Fruit fly (Drosophila melanogaster) whole organism, embryonic: ENCODE results near the gene Polr3E.

ENCODE experiments used
- Awh ChIP-seq: fragments of 200-800 bp; sonication (Bioruptor generic); IDR thresholded peaks from 2 replicates; pipeline ENCODE4, ENCODE4 v1.3.6; 2022; ENCODE audit warnings: missing biosample characterization, missing genetic modification characterization
- CG10209 ChIP-seq: fragments of 200-800 bp; sonication (Bioruptor generic); optimal IDR thresholded peaks from 3 replicates; lab custom pipeline; 2017; ENCODE audit warnings: missing biosample characterization, mild to moderate bottlenecking, missing genetic modification characterization, missing genetic modification reagents
- CG10274 ChIP-seq: fragments of 200-800 bp; sonication (Bioruptor generic); optimal IDR thresholded peaks from 3 replicates; lab custom pipeline; 2017; ENCODE audit warnings: missing biosample characterization, mild to moderate bottlenecking, missing genetic modification characterization
- CG10366 ChIP-seq: fragments of 200-800 bp; sonication (Bioruptor generic); IDR thresholded peaks from 2 replicates; pipeline ENCODE4 v1.3.6; 2022; ENCODE audit warnings: missing biosample characterization, missing genetic modification characterization
- CG10654 ChIP-seq: fragments of 200-800 bp; sonication (Bioruptor generic); optimal IDR thresholded peaks from 2 replicates; lab custom pipeline; 2016; ENCODE audit warnings: missing biosample characterization, missing genetic modification characterization
- CG10959 ChIP-seq: fragments of 200-800 bp; sonication (Bioruptor generic); IDR thresholded peaks from 2 replicates; pipeline ENCODE4 v1.3.6; 2022; ENCODE audit warnings: missing biosample characterization, missing genetic modification characterization
- CG11247 ChIP-seq: fragments of 200-800 bp; sonication (Bioruptor generic); IDR thresholded peaks from 2 replicates; pipeline ENCODE4 v1.3.6; 2022; ENCODE audit warnings: missing biosample characterization, missing genetic modification characterization
- CG14860 ChIP-seq: fragments of 200-800 bp; sonication (Bioruptor generic); IDR thresholded peaks from 3 replicates; pipeline ENCODE4 v1.3.6; 2022; ENCODE audit warnings: missing biosample characterization, missing genetic modification characterization; ENCODE audit not compliant: partially characterized antibody
- CG17612 ChIP-seq: fragments of 200-800 bp; sonication (Bioruptor generic); IDR thresholded peaks from 2 replicates; pipeline ENCODE4 v1.3.6; 2022; ENCODE audit warnings: missing biosample characterization, missing genetic modification characterization
- CG1832 ChIP-seq: fragments of 200-800 bp; sonication (Bioruptor generic); optimal IDR thresholded peaks from 2 replicates; lab custom pipeline; 2017; ENCODE audit warnings: missing biosample characterization, mild to moderate bottlenecking, missing genetic modification characterization, inconsistent platforms
- CG30020 ChIP-seq: fragments of 200-800 bp; optimal IDR thresholded peaks from 2 replicates; lab custom pipeline; 2019; ENCODE audit warnings: missing biosample characterization, mild to moderate bottlenecking, missing genetic modification characterization, moderate library complexity
- CG30403 ChIP-seq: fragments of 200-800 bp; sonication (Bioruptor generic); optimal IDR thresholded peaks from 3 replicates; lab custom pipeline; 2016; ENCODE audit warnings: missing biosample characterization, missing genetic modification characterization
- CG31224 ChIP-seq: fragments of 200-800 bp; sonication (Bioruptor generic); IDR thresholded peaks from 2 replicates; pipeline ENCODE4 v1.3.6; 2022; ENCODE audit warnings: missing biosample characterization, missing genetic modification characterization
- CG32532 ChIP-seq: fragments of 200-800 bp; sonication (Bioruptor generic); IDR thresholded peaks from 2 replicates; pipeline ENCODE4 v1.3.6; 2022; ENCODE audit warnings: missing biosample characterization, missing genetic modification characterization
- CG34422 ChIP-seq: fragments of 200-800 bp; sonication (Bioruptor generic); IDR thresholded peaks from 3 replicates; pipeline ENCODE4 v1.3.6; 2022; ENCODE audit warnings: missing biosample characterization, missing genetic modification characterization
- CG3838 ChIP-seq: fragments of 200-800 bp; sonication (Bioruptor generic); optimal IDR thresholded peaks from 3 replicates; lab custom pipeline; 2016; ENCODE audit warnings: missing biosample characterization, missing genetic modification characterization
- CG6683 ChIP-seq: fragments of 200-800 bp; sonication (Bioruptor generic); optimal IDR thresholded peaks from 2 replicates; lab custom pipeline; 2017; ENCODE audit warnings: missing biosample characterization, mild to moderate bottlenecking, missing genetic modification characterization, missing genetic modification reagents
- CG8281 ChIP-seq: fragments of 200-800 bp; sonication (Bioruptor generic); optimal IDR thresholded peaks from 2 replicates; lab custom pipeline; 2018; ENCODE audit warnings: missing biosample characterization, mild to moderate bottlenecking, missing genetic modification characterization, moderate library complexity
- CG9817 ChIP-seq: fragments of 200-800 bp; sonication (Bioruptor generic); optimal IDR thresholded peaks from 2 replicates; lab custom pipeline; 2018; ENCODE audit warnings: missing biosample characterization, mild to moderate bottlenecking, missing genetic modification characterization, moderate library complexity
- CHES-1-like ChIP-seq: fragments of 200-800 bp; sonication (Bioruptor generic); optimal IDR thresholded peaks from 2 replicates; lab custom pipeline; 2016; ENCODE audit warnings: missing biosample characterization, missing genetic modification characterization
- Deaf1 ChIP-seq: fragments of 200-800 bp; optimal IDR thresholded peaks from 3 replicates; lab custom pipeline; 2019; ENCODE audit warnings: missing biosample characterization, mild to moderate bottlenecking, missing genetic modification characterization, moderate library complexity
- Dp ChIP-seq: fragments of 200-800 bp; sonication (Bioruptor generic); optimal IDR thresholded peaks from 2 replicates; lab custom pipeline; 2018; ENCODE audit warnings: missing biosample characterization, mild to moderate bottlenecking, missing genetic modification characterization, moderate library complexity
- Elba2 ChIP-seq: fragments of 200-800 bp; sonication (Bioruptor generic); optimal IDR thresholded peaks from 3 replicates; lab custom pipeline; 2016; ENCODE audit warnings: missing biosample characterization, missing genetic modification characterization
- Ets65A ChIP-seq: fragments of 200-800 bp; sonication (Bioruptor generic); peaks from one replicate; lab custom pipeline; 2016; ENCODE audit warnings: missing biosample characterization, missing genetic modification characterization
- HHEX ChIP-seq: fragments of 200-800 bp; sonication (Bioruptor generic); optimal IDR thresholded peaks from 3 replicates; lab custom pipeline; 2017; ENCODE audit warnings: missing biosample characterization, mild to moderate bottlenecking, missing genetic modification characterization, missing genetic modification reagents
- HLH3B ChIP-seq: fragments of 200-800 bp; sonication (Bioruptor generic); IDR thresholded peaks from 2 replicates; pipeline ENCODE4 v1.3.6; 2022; ENCODE audit warnings: missing biosample characterization, missing genetic modification characterization
- Hey ChIP-seq: fragments of 200-800 bp; sonication (Bioruptor generic); optimal IDR thresholded peaks from 3 replicates; lab custom pipeline; 2018; ENCODE audit warnings: missing biosample characterization, mild to moderate bottlenecking, missing genetic modification characterization
- Max ChIP-seq: fragments of 200-800 bp; sonication (Bioruptor generic); optimal IDR thresholded peaks from 2 replicates; lab custom pipeline; 2016; ENCODE audit warnings: missing biosample characterization, mild to moderate bottlenecking, missing genetic modification characterization
- Meics ChIP-seq: fragments of 200-800 bp; sonication (Bioruptor generic); optimal IDR thresholded peaks from 2 replicates; lab custom pipeline; 2017; ENCODE audit warnings: missing biosample characterization, mild to moderate bottlenecking, missing genetic modification characterization
- Nf-YB ChIP-seq: fragments of 200-800 bp; sonication (Bioruptor generic); optimal IDR thresholded peaks from 3 replicates; lab custom pipeline; 2019; ENCODE audit warnings: missing biosample characterization, mild to moderate bottlenecking, missing genetic modification characterization, moderate library complexity
- Six4 ChIP-seq: fragments of 200-800 bp; sonication (Bioruptor generic); optimal IDR thresholded peaks from 2 replicates; lab custom pipeline; 2016; ENCODE audit warnings: missing biosample characterization, missing genetic modification characterization
- Stat92E ChIP-seq, 3 experiments: fragments of >200 bp in 2 of 3; fragments of 200-800 bp in 1 of 3; sonication (Bioruptor generic) in 1 of 3; optimal IDR thresholded peaks; 2 replicates each; lab custom pipeline; 2017 to 2019; ENCODE audit warnings: missing biosample characterization in 3 of 3, missing genetic modification characterization in 3 of 3, mild to moderate bottlenecking in 1 of 3, moderate library complexity in 1 of 3
- Taf1 ChIP-seq: fragments of 200-800 bp; sonication (Bioruptor generic); IDR thresholded peaks from 2 replicates; pipeline ENCODE4 v1.3.6; 2022; ENCODE audit warnings: missing biosample characterization, missing genetic modification characterization
- bigmax ChIP-seq: fragments of 200-800 bp; sonication (Bioruptor generic); optimal IDR thresholded peaks from 2 replicates; lab custom pipeline; 2018; ENCODE audit warnings: missing biosample characterization, mild to moderate bottlenecking, missing genetic modification characterization
- br ChIP-seq: fragments of >200 bp; optimal IDR thresholded peaks from 2 replicates; lab custom pipeline; 2017
- en ChIP-seq: fragments of 200-800 bp; sonication (Bioruptor generic); optimal IDR thresholded peaks from 2 replicates; lab custom pipeline; 2016; ENCODE audit warnings: missing biosample characterization, missing genetic modification characterization
- exex ChIP-seq: fragments of 200-800 bp; sonication (Bioruptor generic); optimal IDR thresholded peaks from 4 replicates; lab custom pipeline; 2018; ENCODE audit warnings: missing biosample characterization, mild to moderate bottlenecking, missing genetic modification characterization, moderate library complexity
- eyg ChIP-seq: fragments of 200-800 bp; sonication (Bioruptor generic); optimal IDR thresholded peaks from 3 replicates; lab custom pipeline; 2016; ENCODE audit warnings: missing biosample characterization, missing genetic modification characterization
- fd64A ChIP-seq: fragments of 200-800 bp; sonication (Bioruptor generic); optimal IDR thresholded peaks from 3 replicates; lab custom pipeline; 2018; ENCODE audit warnings: missing biosample characterization, mild to moderate bottlenecking, missing genetic modification characterization
- inv ChIP-seq: fragments of 200-800 bp; sonication (Bioruptor generic); IDR thresholded peaks from 2 replicates; pipeline ENCODE4 v1.3.6; 2022; ENCODE audit warnings: missing biosample characterization, missing genetic modification characterization; ENCODE audit not compliant: partially characterized antibody
- lilli ChIP-seq: fragments of 200-800 bp; sonication (Bioruptor generic); optimal IDR thresholded peaks from 3 replicates; lab custom pipeline; 2016; ENCODE audit warnings: missing biosample characterization, missing genetic modification characterization
- maf-S ChIP-seq: fragments of 200-800 bp; sonication (Bioruptor generic); optimal IDR thresholded peaks from 2 replicates; lab custom pipeline; 2016; ENCODE audit warnings: missing biosample characterization, missing genetic modification characterization
- otp ChIP-seq: fragments of 200-800 bp; sonication (Bioruptor generic); IDR thresholded peaks from 3 replicates; pipeline ENCODE4, ENCODE4 v1.3.6; 2022; ENCODE audit warnings: missing biosample characterization, missing genetic modification characterization
- pb ChIP-seq: fragments of 200-800 bp; sonication (Bioruptor generic); optimal IDR thresholded peaks from 3 replicates; lab custom pipeline; 2016; ENCODE audit warnings: missing biosample characterization, missing genetic modification characterization
- tup ChIP-seq: fragments of 200-800 bp; sonication (Bioruptor generic); optimal IDR thresholded peaks from 2 replicates; lab custom pipeline; 2016; ENCODE audit warnings: missing biosample characterization, mild to moderate bottlenecking, missing genetic modification characterization, moderate library complexity
- unpg ChIP-seq: fragments of 200-800 bp; sonication (Bioruptor generic); optimal IDR thresholded peaks from 3 replicates; lab custom pipeline; 2018; ENCODE audit warnings: missing biosample characterization, mild to moderate bottlenecking, missing genetic modification characterization, moderate library complexity
- zen ChIP-seq: fragments of 200-800 bp; sonication (Bioruptor generic); optimal IDR thresholded peaks from 3 replicates; lab custom pipeline; 2018; ENCODE audit warnings: missing biosample characterization, mild to moderate bottlenecking, missing genetic modification characterization, moderate library complexity
- zen2 ChIP-seq: fragments of 200-800 bp; sonication (Bioruptor generic); IDR thresholded peaks from 3 replicates; pipeline ENCODE4 v1.3.6; 2022; ENCODE audit warnings: missing biosample characterization, missing genetic modification characterization; ENCODE audit not compliant: partially characterized antibody
- zfh1 ChIP-seq: fragments of 200-800 bp; sonication (Bioruptor generic); IDR thresholded peaks from 3 replicates; pipeline ENCODE4 v1.3.6; 2022; ENCODE audit warnings: missing biosample characterization, missing genetic modification characterization

Gene Polr3E

DNA sequence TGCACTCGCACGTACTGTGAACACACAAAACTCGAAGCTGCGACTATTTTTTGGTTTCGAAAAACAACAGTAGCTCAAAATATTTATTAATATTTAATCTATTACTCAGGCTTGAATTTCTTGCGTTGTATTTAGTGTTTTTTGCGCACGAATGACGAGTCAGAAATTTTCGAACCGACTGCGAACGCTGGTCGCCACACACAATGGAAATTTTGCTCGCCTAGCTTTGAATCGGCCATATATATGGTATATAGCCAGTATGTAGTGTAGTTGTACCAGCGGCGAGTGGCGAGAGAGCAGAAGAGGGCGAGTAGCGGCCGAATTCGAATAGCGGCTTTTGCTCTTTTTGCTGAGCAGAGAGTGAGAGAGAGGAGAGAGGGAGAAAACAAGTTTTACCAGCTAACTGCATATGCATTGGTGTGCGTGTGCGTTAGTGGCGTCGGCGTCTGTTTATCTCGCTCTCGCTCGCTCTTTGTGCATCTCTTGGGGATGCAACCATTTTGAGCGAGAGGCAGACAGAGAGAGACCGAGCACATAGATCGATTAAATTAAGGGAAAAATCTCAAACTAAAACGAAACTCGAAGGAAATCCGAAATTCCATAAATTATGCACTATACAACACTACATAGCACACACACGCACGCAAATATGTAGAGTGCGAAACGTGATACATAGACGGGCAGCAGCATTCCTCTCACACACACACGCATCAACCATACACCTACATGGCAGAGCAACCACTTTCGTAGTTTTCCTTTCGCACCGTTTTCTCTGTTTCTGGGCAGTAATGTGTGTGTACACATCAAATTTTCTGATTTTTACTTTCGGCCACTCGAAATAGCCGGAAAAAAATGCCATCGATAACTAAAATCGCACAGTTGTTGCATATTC lies 5.4 kb upstream of the Polr3E start (continued):
- peak; percentile 60; the same call in 2 of the 3 replicates for TF ChIP-seq zen2 (GFP tag; lab: Robert Waterston, UW)
- no peak for TF ChIP-seq CG9817 (tag; lab: Kevin White, UChicago)
- no peak for TF ChIP-seq Dp (GFP tag; lab: Kevin White, UChicago)
- no peak for TF ChIP-seq Stat92E (GFP tag; optimal IDR thresholded peaks at IDR 0.05; lab: Kevin White, UChicago)
- TF ChIP-seq CG10654 (GFP tag; lab: Kevin White, UChicago) = no peak
- TF ChIP-seq Six4 (GFP tag; lab: Kevin White, UChicago) = no peak
- TF ChIP-seq br (lab: Kevin White, UChicago) = no peak
- no peak for TF ChIP-seq tup (GFP tag; lab: Kevin White, UChicago)
- peak; percentile 11 for TF ChIP-seq HHEX (GFP tag; lab: Kevin White, UChicago)
- no peak for TF ChIP-seq CG14860 (GFP tag; lab: Robert Waterston, UW)
- no peak for TF ChIP-seq bigmax (GFP tag; lab: Kevin White, UChicago)
- no peak for TF ChIP-seq CG11247 (GFP tag; lab: Robert Waterston, UW)
- TF ChIP-seq unpg (GFP tag; lab: Kevin White, UChicago) = no peak
- peak; percentile 35; the same call in 1 of the 3 replicates for TF ChIP-seq otp
- no peak for TF ChIP-seq Ets65A (GFP tag; lab: Kevin White, UChicago)
- TF ChIP-seq maf-S (GFP tag; lab: Kevin White, UChicago) = no peak
- no peak for TF ChIP-seq CG31224 (GFP tag; lab: Robert Waterston, UW)
- TF ChIP-seq Elba2 (GFP tag; lab: Kevin White, UChicago) = no peak
- TF ChIP-seq CG34422 (GFP tag; lab: Robert Waterston, UW) = no peak; the same call in 2 of the 3 replicates
- TF ChIP-seq Hey = no peak
- no peak for TF ChIP-seq Awh (GFP tag; lab: Robert Waterston, UW)
- TF ChIP-seq CG6683 (GFP tag; lab: Kevin White, UChicago) = no peak
- TF ChIP-seq CG10274 (GFP tag; lab: Kevin White, UChicago) = no peak
- TF ChIP-seq eyg (GFP tag; lab: Kevin White, UChicago) = no peak
- TF ChIP-seq CG30403 (GFP tag; lab: Kevin White, UChicago) = peak; percentile 5
- no peak for TF ChIP-seq Nf-YB (GFP tag; lab: Kevin White, UChicago)
- no peak for TF ChIP-seq CG30020 (tag; lab: Kevin White, UChicago)
- TF ChIP-seq CHES-1-like (GFP tag; lab: Kevin White, UChicago) = no peak
- TF ChIP-seq CG8281 (tag; lab: Kevin White, UChicago) = no peak
- no peak for TF ChIP-seq en (GFP tag; lab: Kevin White, UChicago)
- no peak for TF ChIP-seq CG10366 (GFP tag; lab: Robert Waterston, UW)
- no peak for TF ChIP-seq CG10959 (GFP tag; lab: Robert Waterston, UW)
- TF ChIP-seq lilli (GFP tag; lab: Kevin White, UChicago) = no peak
- TF ChIP-seq pb = no peak
- TF ChIP-seq Taf1 (GFP tag; lab: Robert Waterston, UW) = no peak
- TF ChIP-seq CG3838 (GFP tag; lab: Kevin White, UChicago) = no peak
- peak; percentile 41 for TF ChIP-seq Max
- no peak for TF ChIP-seq HLH3B (GFP tag; lab: Robert Waterston, UW)
- peak; percentile 20 for TF ChIP-seq Deaf1
- TF ChIP-seq fd64A (GFP tag; lab: Kevin White, UChicago) = no peak
- no peak for TF ChIP-seq CG10209 (GFP tag; lab: Kevin White, UChicago)
- no peak for TF ChIP-seq inv (GFP tag; lab: Robert Waterston, UW)
- peak; percentile 25; the same call in 1 of the 3 replicates for TF ChIP-seq zfh1 (GFP tag; lab: Robert Waterston, UW)
- no peak for TF ChIP-seq exex (tag; lab: Kevin White, UChicago)
- peak; percentile 32 for TF ChIP-seq Meics (GFP tag; lab: Kevin White, UChicago)
- TF ChIP-seq CG1832 (GFP tag; lab: Kevin White, UChicago) = peak; percentile 77
- TF ChIP-seq CG32532 (GFP tag; lab: Robert Waterston, UW) = peak; percentile 53; the same call in 1 of the 2 replicates
- peak; percentile 21 for TF ChIP-seq zen (tag; lab: Kevin White, UChicago)
- no peak for TF ChIP-seq CG17612 (GFP tag; lab: Robert Waterston, UW)
